Fruit fly (Drosophila melanogaster) S2 (cell line): Measurements from ENCODE around the gene insv.

Experiments
- CG8478 ChIP-seq: fragments of >200 bp; optimal IDR thresholded peaks from 2 replicates; lab custom pipeline; 2018
- CTCF ChIP-seq, 2 experiments: fragments of >200 bp; optimal IDR thresholded peaks; 2 replicates each; lab custom pipeline; 2018

dm6 chr2L:2564758-2565157, 12.0 kb downstream of the insv start, which contains the start of gene Cyp309a1:
- TF ChIP-seq CTCF (optimal IDR thresholded peaks at IDR 0.05; lab: Kevin White, UChicago) (no peak), CG8478 (lab: Kevin White, UChicago) (no peak)
